Fruit fly (Drosophila melanogaster): ENCODE data around the gene CG11970.

The CG11970 gene

dm6 chr3R:9023934-9024333 lies 39.4 kb downstream of the CG11970 start:
- TF ChIP-seq psq (optimal IDR thresholded peaks at IDR 0.05) = no peak

dm6 chr3R:9024835-9025510 lies 40.5 kb downstream of the CG11970 start:
- TF ChIP-seq usp (GFP tag; optimal IDR thresholded peaks at IDR 0.05) (no peak), pan (optimal IDR thresholded peaks at IDR 0.05) (no peak), psq (optimal IDR thresholded peaks at IDR 0.05) (no peak), EcR (GFP tag; optimal IDR thresholded peaks at IDR 0.05) (no peak), CG8478 (optimal IDR thresholded peaks at IDR 0.05) (no peak), Dll (optimal IDR thresholded peaks at IDR 0.05) (no peak)

- TF ChIP-seq psq (optimal IDR thresholded peaks at IDR 0.05) (no peak), Dll (optimal IDR thresholded peaks at IDR 0.05) (no peak), pan (optimal IDR thresholded peaks at IDR 0.05) (no peak)
Observed at dm6 chr3R:9027082-9027481, 42.6 kb downstream of the CG11970 start.

- no peak for TF ChIP-seq EcR (GFP tag; optimal IDR thresholded peaks at IDR 0.05)
- TF ChIP-seq psq (optimal IDR thresholded peaks at IDR 0.05) = no peak
- no peak for TF ChIP-seq usp (GFP tag; optimal IDR thresholded peaks at IDR 0.05)
- TF ChIP-seq CG8478 (optimal IDR thresholded peaks at IDR 0.05) = no peak
- TF ChIP-seq pan (optimal IDR thresholded peaks at IDR 0.05) = no peak
- TF ChIP-seq Dll (optimal IDR thresholded peaks at IDR 0.05) = no peak
Observed at dm6 chr3R:9028690-9029089, 44.2 kb downstream of the CG11970 start.

dm6 chr3R:9029411-9029810 lies 44.9 kb downstream of the CG11970 start:
- no peak for TF ChIP-seq CG8478 (optimal IDR thresholded peaks at IDR 0.05)
- TF ChIP-seq usp (GFP tag; optimal IDR thresholded peaks at IDR 0.05) = no peak

- TF ChIP-seq EcR (GFP tag; optimal IDR thresholded peaks at IDR 0.05) (no peak), pan (optimal IDR thresholded peaks at IDR 0.05) (no peak), CG8478 (optimal IDR thresholded peaks at IDR 0.05) (no peak), psq (optimal IDR thresholded peaks at IDR 0.05) (no peak), Dll (optimal IDR thresholded peaks at IDR 0.05) (no peak)
Observed at dm6 chr3R:9030006-9030749, 45.7 kb downstream of the CG11970 start.

dm6 chr3R:9030750-9031128 lies 46.2 kb downstream of the CG11970 start:
- no peak for TF ChIP-seq Dll (optimal IDR thresholded peaks at IDR 0.05)
- TF ChIP-seq usp (GFP tag; optimal IDR thresholded peaks at IDR 0.05) = no peak
- TF ChIP-seq EcR (GFP tag; optimal IDR thresholded peaks at IDR 0.05) = no peak
- no peak for TF ChIP-seq psq (optimal IDR thresholded peaks at IDR 0.05)
- no peak for TF ChIP-seq pan (optimal IDR thresholded peaks at IDR 0.05)
- TF ChIP-seq CG8478 (optimal IDR thresholded peaks at IDR 0.05) = no peak

- TF ChIP-seq CG8478 (optimal IDR thresholded peaks at IDR 0.05) (no peak), usp (GFP tag; optimal IDR thresholded peaks at IDR 0.05) (no peak), EcR (GFP tag; optimal IDR thresholded peaks at IDR 0.05) (no peak)
Observed at dm6 chr3R:9031797-9032418, 47.4 kb downstream of the CG11970 start.

dm6 chr3R:9033619-9034401 lies 49.3 kb downstream of the CG11970 start:
- TF ChIP-seq usp (GFP tag; optimal IDR thresholded peaks at IDR 0.05) (no peak), EcR (GFP tag; optimal IDR thresholded peaks at IDR 0.05) (no peak), CG8478 (optimal IDR thresholded peaks at IDR 0.05) (no peak), psq (optimal IDR thresholded peaks at IDR 0.05) (no peak), pan (optimal IDR thresholded peaks at IDR 0.05) (no peak), Dll (optimal IDR thresholded peaks at IDR 0.05) (no peak)

dm6 chr3R:9035252-9035651 lies 50.7 kb downstream of the CG11970 start:
- TF ChIP-seq EcR (GFP tag; optimal IDR thresholded peaks at IDR 0.05) (no peak), CG8478 (optimal IDR thresholded peaks at IDR 0.05) (no peak), usp (GFP tag; optimal IDR thresholded peaks at IDR 0.05) (no peak), psq (optimal IDR thresholded peaks at IDR 0.05) (no peak), Dll (optimal IDR thresholded peaks at IDR 0.05) (no peak), pan (optimal IDR thresholded peaks at IDR 0.05) (no peak)

dm6 chr3R:9037946-9038345 lies 53.4 kb downstream of the CG11970 start:
- TF ChIP-seq Dll (optimal IDR thresholded peaks at IDR 0.05) = no peak

dm6 chr3R:9038652-9039051 lies 54.1 kb downstream of the CG11970 start, which contains the start of gene hyx:
Gene hyx, plus strand, starts transcription at chr3R:9038760.
- TF ChIP-seq CG8478 (optimal IDR thresholded peaks at IDR 0.05) = no peak
- no peak for TF ChIP-seq psq (optimal IDR thresholded peaks at IDR 0.05)
- TF ChIP-seq Dll (optimal IDR thresholded peaks at IDR 0.05) = no peak
- no peak for TF ChIP-seq pan (optimal IDR thresholded peaks at IDR 0.05)
- no peak for TF ChIP-seq usp (GFP tag; optimal IDR thresholded peaks at IDR 0.05)
- TF ChIP-seq EcR (GFP tag; optimal IDR thresholded peaks at IDR 0.05) = no peak

All from whole organism.